Worm (Caenorhabditis elegans): Measurements from ENCODE around the gene C16C8.8.

ce11 chrII:3434893-3435503 is 26.5 kb downstream of the C16C8.8 start:
- TF ChIP-seq cog-1 (tag; optimal IDR thresholded peaks at IDR 0.05): no peak
- no peak for TF ChIP-seq ztf-23 (GFP tag; IDR thresholded peaks at IDR 0.05)
- TF ChIP-seq ztf-29 (GFP tag; IDR thresholded peaks at IDR 0.05): no peak
- TF ChIP-seq flt-1 (GFP tag; IDR thresholded peaks at IDR 0.05): no peak
